Fruit fly (Drosophila melanogaster): Measurements from ENCODE around the gene alpha-Man-IIb.
A peak's percentile ranks its signal among the peaks of the same experiment; 100 is the strongest.

alpha-Man-IIb gene

dm6 chr3R:15836864-15837824, 33.1 kb downstream of the alpha-Man-IIb start, which contains the start of the genes ND-23 and spn-E:
TSS of gene ND-23 (minus strand) at chr3R:15837117.
TSS of gene spn-E (plus strand) at chr3R:15837419.
- TF ChIP-seq Crg-1 (GFP tag; optimal IDR thresholded peaks at IDR 0.05) (peak; percentile 60), kay (GFP tag; ENCODE audit: borderline replicate concordance) (no peak), CG11617 (GFP tag; optimal IDR thresholded peaks at IDR 0.05) (peak; percentile 62), bab1 (GFP tag; optimal IDR thresholded peaks at IDR 0.05) (peak; percentile 48), CG7045 (GFP tag; optimal IDR thresholded peaks at IDR 0.05) (peak; percentile 42), ovo (GFP tag; optimal IDR thresholded peaks at IDR 0.05) (peak; percentile 76), CG33017 (tag; optimal IDR thresholded peaks at IDR 0.05) (peak; percentile 63), CG1620 (GFP tag; optimal IDR thresholded peaks at IDR 0.05) (no peak), Mnt (GFP tag; optimal IDR thresholded peaks at IDR 0.05) (no peak), CG12768 (GFP tag; optimal IDR thresholded peaks at IDR 0.05) (no peak), CG5204 (GFP tag; optimal IDR thresholded peaks at IDR 0.05) (no peak), CG14711 (tag; optimal IDR thresholded peaks at IDR 0.05) (peak; percentile 78), cnc (optimal IDR thresholded peaks at IDR 0.05) (no peak), cic (GFP tag; optimal IDR thresholded peaks at IDR 0.05) (no peak), CG7101 (tag; optimal IDR thresholded peaks at IDR 0.05) (peak; percentile 80), Clk (GFP tag; optimal IDR thresholded peaks at IDR 0.05) (no peak), toe (GFP tag; optimal IDR thresholded peaks at IDR 0.05) (peak; percentile 55), Hr96 (GFP tag; optimal IDR thresholded peaks at IDR 0.05) (no peak), pad (GFP tag; optimal IDR thresholded peaks at IDR 0.05) (peak; percentile 49), tj (GFP tag; optimal IDR thresholded peaks at IDR 0.05) (peak; percentile 85)

- TF ChIP-seq pad (GFP tag; optimal IDR thresholded peaks at IDR 0.05) = peak; percentile 16
- no peak for TF ChIP-seq bab1 (GFP tag; optimal IDR thresholded peaks at IDR 0.05)
- TF ChIP-seq Hr96 (GFP tag; optimal IDR thresholded peaks at IDR 0.05) = no peak
- TF ChIP-seq CG5204 (GFP tag; optimal IDR thresholded peaks at IDR 0.05) = no peak
- no peak for TF ChIP-seq CG12768 (GFP tag; optimal IDR thresholded peaks at IDR 0.05)
- no peak for TF ChIP-seq CG11617 (GFP tag; optimal IDR thresholded peaks at IDR 0.05)
- no peak for TF ChIP-seq ovo (GFP tag; optimal IDR thresholded peaks at IDR 0.05)
- TF ChIP-seq CG14711 (tag; optimal IDR thresholded peaks at IDR 0.05) = peak; percentile 32
- no peak for TF ChIP-seq kay (GFP tag; ENCODE audit: borderline replicate concordance)
- no peak for TF ChIP-seq toe (GFP tag; optimal IDR thresholded peaks at IDR 0.05)
- no peak for TF ChIP-seq CG33017 (tag; optimal IDR thresholded peaks at IDR 0.05)
- TF ChIP-seq Crg-1 (GFP tag; optimal IDR thresholded peaks at IDR 0.05) = peak; percentile 23
- no peak for TF ChIP-seq cic (GFP tag; optimal IDR thresholded peaks at IDR 0.05)
- no peak for TF ChIP-seq Clk (GFP tag; optimal IDR thresholded peaks at IDR 0.05)
- TF ChIP-seq CG7045 (GFP tag; optimal IDR thresholded peaks at IDR 0.05) = no peak
- TF ChIP-seq tj (GFP tag; optimal IDR thresholded peaks at IDR 0.05) = peak; percentile 35
- TF ChIP-seq CG1620 (GFP tag; optimal IDR thresholded peaks at IDR 0.05) = peak; percentile 14
- no peak for TF ChIP-seq cnc (optimal IDR thresholded peaks at IDR 0.05)
- TF ChIP-seq Mnt (GFP tag; optimal IDR thresholded peaks at IDR 0.05) = no peak
- peak; percentile 41 for TF ChIP-seq CG7101 (tag; optimal IDR thresholded peaks at IDR 0.05)
These were observed 35.2 kb downstream of the alpha-Man-IIb start, which contains the start of gene Pbp45 for dm6 chr3R:15839294-15839693. TSS of gene Pbp45 (minus strand) at chr3R:15839515.

- TF ChIP-seq CG7101 (tag; optimal IDR thresholded peaks at IDR 0.05) = no peak
- TF ChIP-seq Clk (GFP tag; optimal IDR thresholded peaks at IDR 0.05) = no peak
- TF ChIP-seq tj (GFP tag; optimal IDR thresholded peaks at IDR 0.05) = no peak
These were observed 42.2 kb downstream of the alpha-Man-IIb start, which contains the start of gene CG4546 for dm6 chr3R:15846234-15846633. TSS of gene CG4546 (plus strand) at chr3R:15846534.

dm6 chr3R:15851912-15852311, 47.9 kb downstream of the alpha-Man-IIb start:
- TF ChIP-seq CG5204 (GFP tag; optimal IDR thresholded peaks at IDR 0.05) = no peak
- no peak for TF ChIP-seq pad (GFP tag; optimal IDR thresholded peaks at IDR 0.05)
- no peak for TF ChIP-seq CG11617 (GFP tag; optimal IDR thresholded peaks at IDR 0.05)
- no peak for TF ChIP-seq CG7101 (tag; optimal IDR thresholded peaks at IDR 0.05)
- TF ChIP-seq Clk (GFP tag; optimal IDR thresholded peaks at IDR 0.05) = no peak

dm6 chr3R:15853347-15853746, 49.3 kb downstream of the alpha-Man-IIb start, which contains the start of gene cv-d:
TSS of gene cv-d (minus strand) at chr3R:15853581.
- TF ChIP-seq kay (GFP tag; ENCODE audit: borderline replicate concordance) (no peak), cic (GFP tag; optimal IDR thresholded peaks at IDR 0.05) (peak; percentile 57)

dm6 chr3R:15857189-15857767, 53.2 kb downstream of the alpha-Man-IIb start, which contains the start of gene Hmt-1:
TSS of gene Hmt-1 (minus strand) at chr3R:15857470.
- peak; percentile 10 for TF ChIP-seq tj (GFP tag; optimal IDR thresholded peaks at IDR 0.05)
- no peak for TF ChIP-seq CG1620 (GFP tag; optimal IDR thresholded peaks at IDR 0.05)
- TF ChIP-seq bab1 (GFP tag; optimal IDR thresholded peaks at IDR 0.05) = peak; percentile 34
- no peak for TF ChIP-seq ovo (GFP tag; optimal IDR thresholded peaks at IDR 0.05)
- peak; percentile 9 for TF ChIP-seq toe (GFP tag; optimal IDR thresholded peaks at IDR 0.05)
- TF ChIP-seq CG12768 (GFP tag; optimal IDR thresholded peaks at IDR 0.05) = no peak
- peak; percentile 29 to 68 for TF ChIP-seq cnc (optimal IDR thresholded peaks at IDR 0.05)

Measured in whole organism, adult.